Worm (Caenorhabditis elegans): ENCODE results near the gene Y37E11AL.2.

Gene Y37E11AL.2

ce11 chrIV:3733287-3733686 is 35.0 kb downstream of the Y37E11AL.2 start:
- TF ChIP-seq nhr-237 (tag; optimal IDR thresholded peaks at IDR 0.05): no peak
- TF ChIP-seq zip-8 (tag; optimal IDR thresholded peaks at IDR 0.05): peak; percentile 96
- TF ChIP-seq cnd-1 (tag; optimal IDR thresholded peaks at IDR 0.05): no peak

ce11 chrIV:3736244-3736643 is 37.9 kb downstream of the Y37E11AL.2 start:
- TF ChIP-seq lsy-2 (tag; optimal IDR thresholded peaks at IDR 0.05): no peak
- no peak for TF ChIP-seq hlh-1 (tag; optimal IDR thresholded peaks at IDR 0.05)
- no peak for TF ChIP-seq mep-1 (tag; optimal IDR thresholded peaks at IDR 0.05)

ce11 chrIV:3738655-3739403 is 40.5 kb downstream of the Y37E11AL.2 start, which contains the start of gene nape-2:
TSS of gene nape-2 (minus strand) at chrIV:3738925.
- TF ChIP-seq lin-13 (tag; optimal IDR thresholded peaks at IDR 0.05): no peak
- peak; percentile 6 for TF ChIP-seq ces-1 (GFP tag; optimal IDR thresholded peaks at IDR 0.05)

- TF ChIP-seq nhr-2 (tag; optimal IDR thresholded peaks at IDR 0.05): no peak
- TF ChIP-seq nhr-237 (tag; optimal IDR thresholded peaks at IDR 0.05): no peak
- TF ChIP-seq elt-3 (tag; optimal IDR thresholded peaks at IDR 0.05): no peak
- no peak for TF ChIP-seq ces-1 (GFP tag; optimal IDR thresholded peaks at IDR 0.05)
- TF ChIP-seq ceh-83 (GFP tag; optimal IDR thresholded peaks at IDR 0.05): no peak
- no peak for TF ChIP-seq tbx-8 (GFP tag; optimal IDR thresholded peaks at IDR 0.05)
- TF ChIP-seq lin-13 (tag; optimal IDR thresholded peaks at IDR 0.05): no peak
- no peak for TF ChIP-seq hlh-1 (tag; optimal IDR thresholded peaks at IDR 0.05)
- TF ChIP-seq ham-2 (GFP tag; optimal IDR thresholded peaks at IDR 0.05): no peak
- TF ChIP-seq cnd-1 (tag; optimal IDR thresholded peaks at IDR 0.05): no peak
- TF ChIP-seq ztf-11 (tag; optimal IDR thresholded peaks at IDR 0.05): no peak
- TF ChIP-seq mls-2 (tag; optimal IDR thresholded peaks at IDR 0.05): no peak
- TF ChIP-seq bed-3 (GFP tag; optimal IDR thresholded peaks at IDR 0.05): no peak
- TF ChIP-seq ceh-43 (GFP tag; optimal IDR thresholded peaks at IDR 0.05): no peak
- no peak for TF ChIP-seq mab-5 (tag; optimal IDR thresholded peaks at IDR 0.05)
- no peak for TF ChIP-seq snpc-4 (tag; optimal IDR thresholded peaks at IDR 0.05)
- TF ChIP-seq unc-62 (GFP tag; optimal IDR thresholded peaks at IDR 0.05): no peak
- no peak for TF ChIP-seq M03D4.4 (tag; optimal IDR thresholded peaks at IDR 0.05)
- TF ChIP-seq unc-39 (tag; optimal IDR thresholded peaks at IDR 0.05): no peak
Observed at ce11 chrIV:3740830-3741477, 42.7 kb downstream of the Y37E11AL.2 start, which contains the start of gene nape-1. TSS of gene nape-1 (minus strand) at chrIV:3740880.

- TF ChIP-seq ham-2 (GFP tag; optimal IDR thresholded peaks at IDR 0.05): no peak
- TF ChIP-seq sem-2 (GFP tag; optimal IDR thresholded peaks at IDR 0.05): no peak
- no peak for TF ChIP-seq lin-32 (GFP tag; optimal IDR thresholded peaks at IDR 0.05)
- TF ChIP-seq ces-1 (GFP tag; optimal IDR thresholded peaks at IDR 0.05): no peak
- no peak for TF ChIP-seq nhr-76 (tag; optimal IDR thresholded peaks at IDR 0.05)
- no peak for TF ChIP-seq mls-2 (tag; optimal IDR thresholded peaks at IDR 0.05)
- no peak for TF ChIP-seq sptf-1 (tag; optimal IDR thresholded peaks at IDR 0.05)
- TF ChIP-seq mep-1 (tag; optimal IDR thresholded peaks at IDR 0.05): no peak
- no peak for TF ChIP-seq elt-3 (tag; optimal IDR thresholded peaks at IDR 0.05)
- no peak for TF ChIP-seq lin-13 (tag; optimal IDR thresholded peaks at IDR 0.05)
- no peak for TF ChIP-seq drap-1 (GFP tag; optimal IDR thresholded peaks at IDR 0.05)
- TF ChIP-seq tbx-8 (GFP tag; optimal IDR thresholded peaks at IDR 0.05): no peak
- no peak for TF ChIP-seq snpc-4 (tag; optimal IDR thresholded peaks at IDR 0.05)
- no peak for TF ChIP-seq bed-3 (GFP tag; optimal IDR thresholded peaks at IDR 0.05)
- TF ChIP-seq elt-1 (tag; optimal IDR thresholded peaks at IDR 0.05; ENCODE audit: borderline replicate concordance, insufficient read depth): no peak
- TF ChIP-seq nhr-237 (tag; optimal IDR thresholded peaks at IDR 0.05): no peak
Observed at ce11 chrIV:3741874-3742273, 43.6 kb downstream of the Y37E11AL.2 start.

- TF ChIP-seq nhr-76 (tag; optimal IDR thresholded peaks at IDR 0.05) (no peak), lsy-2 (tag; optimal IDR thresholded peaks at IDR 0.05) (peak; percentile 66), tbx-8 (GFP tag; optimal IDR thresholded peaks at IDR 0.05) (peak; percentile 19), nhr-2 (tag; optimal IDR thresholded peaks at IDR 0.05) (no peak), lin-13 (tag; optimal IDR thresholded peaks at IDR 0.05) (no peak), pha-4 (tag; optimal IDR thresholded peaks at IDR 0.05) (peak; percentile 60), sem-2 (GFP tag; optimal IDR thresholded peaks at IDR 0.05) (no peak), hlh-1 (tag; optimal IDR thresholded peaks at IDR 0.05) (peak; percentile 93), zip-8 (tag; optimal IDR thresholded peaks at IDR 0.05) (no peak), flh-1 (GFP tag; optimal IDR thresholded peaks at IDR 0.05) (no peak), drap-1 (GFP tag; optimal IDR thresholded peaks at IDR 0.05) (peak; percentile 25), nhr-237 (tag; optimal IDR thresholded peaks at IDR 0.05) (peak; percentile 90), unc-62 (GFP tag; optimal IDR thresholded peaks at IDR 0.05) (peak; percentile 87), elt-1 (tag; optimal IDR thresholded peaks at IDR 0.05; ENCODE audit: borderline replicate concordance, insufficient read depth) (no peak), lin-32 (GFP tag; optimal IDR thresholded peaks at IDR 0.05) (no peak), ceh-39 (tag; optimal IDR thresholded peaks at IDR 0.05) (peak; percentile 76), snpc-4 (tag; optimal IDR thresholded peaks at IDR 0.05) (no peak), ceh-83 (GFP tag; optimal IDR thresholded peaks at IDR 0.05) (no peak), blmp-1 (tag; optimal IDR thresholded peaks at IDR 0.05) (no peak), unc-120 (tag; optimal IDR thresholded peaks at IDR 0.05; ENCODE audit: poor library complexity, severe bottlenecking) (peak; percentile 56), mls-2 (tag; optimal IDR thresholded peaks at IDR 0.05) (no peak), ham-2 (GFP tag; optimal IDR thresholded peaks at IDR 0.05) (no peak), sptf-1 (tag; optimal IDR thresholded peaks at IDR 0.05) (no peak), ztf-11 (tag; optimal IDR thresholded peaks at IDR 0.05) (no peak), ceh-43 (GFP tag; optimal IDR thresholded peaks at IDR 0.05) (no peak), ces-1 (GFP tag; optimal IDR thresholded peaks at IDR 0.05) (peak; percentile 77), nhr-28 (tag; optimal IDR thresholded peaks at IDR 0.05) (no peak)
Observed at ce11 chrIV:3742426-3742839, 44.1 kb downstream of the Y37E11AL.2 start.
